Fruit fly (Drosophila melanogaster): Measurements from ENCODE around the gene Sgt.

Gene Sgt

DNA sequence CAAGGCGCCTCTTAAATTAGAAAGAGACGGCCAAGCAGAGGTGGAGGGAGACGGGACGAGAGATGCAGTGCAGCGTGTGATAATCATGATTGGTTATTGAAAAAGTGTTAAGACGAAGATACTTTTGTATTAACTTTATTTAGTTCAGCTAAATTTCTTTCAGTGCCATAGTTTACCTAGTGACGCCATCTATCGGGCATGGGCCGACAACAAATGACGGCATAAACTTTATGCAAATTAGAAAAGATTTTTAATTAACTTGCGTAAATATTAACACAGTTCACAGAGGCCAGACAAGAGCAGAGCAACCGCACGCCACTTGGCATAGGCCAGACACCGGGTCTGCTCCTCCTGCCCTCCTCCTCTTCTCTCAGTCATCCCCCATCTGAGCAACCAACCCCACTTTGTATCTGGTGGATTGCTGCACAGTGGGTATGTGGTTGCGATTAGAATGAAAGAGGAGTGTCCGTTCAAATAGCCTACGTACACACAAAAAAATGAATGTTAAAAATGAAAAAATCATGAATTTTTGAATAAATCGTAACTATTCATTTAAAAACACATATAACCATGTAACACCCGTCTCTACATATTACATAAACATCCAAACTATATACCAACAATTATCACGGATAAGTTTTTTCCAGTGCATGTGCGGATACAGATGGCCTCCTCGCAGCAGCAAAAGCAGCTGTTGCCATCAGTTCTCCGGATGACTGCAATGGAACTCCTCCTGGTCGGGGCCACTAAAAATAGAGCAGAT is 5.3 kb upstream of the Sgt start (continued):
- TF ChIP-seq CG16813 (GFP tag; IDR thresholded peaks at IDR 0.05; ENCODE audit: partially characterized antibody) = no peak
- peak; percentile 74; the same call in 2 of the 3 replicates for TF ChIP-seq CG3726 (GFP tag; IDR thresholded peaks at IDR 0.05)
- TF ChIP-seq lola (GFP tag; optimal IDR thresholded peaks at IDR 0.05) = peak in 1 of 3 experiments; percentile 81
- TF ChIP-seq Myb (GFP tag; optimal IDR thresholded peaks at IDR 0.05) = peak; percentile 49
- TF ChIP-seq Dbx (GFP tag; IDR thresholded peaks at IDR 0.05) = peak; percentile 81
- peak; percentile 74 for TF ChIP-seq crc (GFP tag; optimal IDR thresholded peaks at IDR 0.05)
- peak; percentile 89 for TF ChIP-seq CG2678 (tag; optimal IDR thresholded peaks at IDR 0.05)
- peak; percentile 84 for TF ChIP-seq ranshi (GFP tag; IDR thresholded peaks at IDR 0.05)
- peak; percentile 28; the same call in 1 of the 2 replicates for TF ChIP-seq NFAT (GFP tag; IDR thresholded peaks at IDR 0.05)
- peak; percentile 52; the same call in 1 of the 2 replicates for TF ChIP-seq cas (GFP tag; IDR thresholded peaks at IDR 0.05)
- TF ChIP-seq Hmr (GFP tag; optimal IDR thresholded peaks at IDR 0.05) = peak; percentile 79
- TF ChIP-seq pfk (GFP tag; optimal IDR thresholded peaks at IDR 0.05) = no peak
- TF ChIP-seq Usf (GFP tag; optimal IDR thresholded peaks at IDR 0.05) = no peak
- peak; percentile 73 for TF ChIP-seq CG14050 (GFP tag; IDR thresholded peaks at IDR 0.05)
- TF ChIP-seq Trl (optimal IDR thresholded peaks at IDR 0.05) = no peak
- peak; percentile 66 for TF ChIP-seq Trl (GFP tag; optimal IDR thresholded peaks at IDR 0.05)
- peak; percentile 79 for TF ChIP-seq CG2120 (GFP tag; optimal IDR thresholded peaks at IDR 0.05)
- no peak for TF ChIP-seq CG34224 (GFP tag; IDR thresholded peaks at IDR 0.05; ENCODE audit: partially characterized antibody)
- peak; percentile 68 for TF ChIP-seq CG6254 (GFP tag; optimal IDR thresholded peaks at IDR 0.05)
- TF ChIP-seq emc (GFP tag; optimal IDR thresholded peaks at IDR 0.05) = peak; percentile 69
- TF ChIP-seq CG11456 (GFP tag; IDR thresholded peaks at IDR 0.05) = peak; percentile 67; the same call in 1 of the 3 replicates
- TF ChIP-seq CG15601 (tag; optimal IDR thresholded peaks at IDR 0.05) = peak; percentile 83
- peak; percentile 70 for TF ChIP-seq CG33213 (GFP tag; optimal IDR thresholded peaks at IDR 0.05)
- TF ChIP-seq Bteb2 (GFP tag; optimal IDR thresholded peaks at IDR 0.05) = peak; percentile 70
- TF ChIP-seq otp (GFP tag; IDR thresholded peaks at IDR 0.05) = peak; percentile 41; the same call in 1 of the 3 replicates
- peak; percentile 81 for TF ChIP-seq ken (GFP tag; IDR thresholded peaks at IDR 0.05)
- peak; percentile 59 for TF ChIP-seq Bdp1 (GFP tag; optimal IDR thresholded peaks at IDR 0.05)
- TF ChIP-seq lmd (GFP tag; IDR thresholded peaks at IDR 0.05) = peak; percentile 76
- TF ChIP-seq CG4360 (GFP tag; IDR thresholded peaks at IDR 0.05) = peak; percentile 51; the same call in 1 of the 2 replicates
- peak; percentile 34 for TF ChIP-seq NC2α (GFP tag; optimal IDR thresholded peaks at IDR 0.05)
- peak; percentile 28; the same call in 1 of the 2 replicates for TF ChIP-seq crol (GFP tag; IDR thresholded peaks at IDR 0.05)
- peak; percentile 81 for TF ChIP-seq CG15269 (tag; optimal IDR thresholded peaks at IDR 0.05)
- TF ChIP-seq Stat92E (GFP tag; optimal IDR thresholded peaks at IDR 0.05) = no peak
- no peak for TF ChIP-seq CG7745 (tag; optimal IDR thresholded peaks at IDR 0.05)
- peak; percentile 85 for TF ChIP-seq Ptx1 (GFP tag; IDR thresholded peaks at IDR 0.05)
- peak in 1 of 2 experiments; percentile 93 for TF ChIP-seq eve (GFP tag; optimal IDR thresholded peaks at IDR 0.05)
- no peak for TF ChIP-seq inv (GFP tag; IDR thresholded peaks at IDR 0.05; ENCODE audit: partially characterized antibody)
- peak; percentile 54 for TF ChIP-seq CG15514 (GFP tag; optimal IDR thresholded peaks at IDR 0.05)
- peak; percentile 80 for TF ChIP-seq tgo (GFP tag; IDR thresholded peaks at IDR 0.05)
- TF ChIP-seq Hmx (GFP tag; optimal IDR thresholded peaks at IDR 0.05) = no peak
- TF ChIP-seq toy (GFP tag; IDR thresholded peaks at IDR 0.05) = no peak
- TF ChIP-seq CG7556 (GFP tag; optimal IDR thresholded peaks at IDR 0.05) = peak; percentile 85
- peak; percentile 75 for TF ChIP-seq Dad (GFP tag; optimal IDR thresholded peaks at IDR 0.05)
- peak; percentile 40 for TF ChIP-seq CG3838 (GFP tag; optimal IDR thresholded peaks at IDR 0.05)
- peak; percentile 83 for TF ChIP-seq CG17829 (tag; optimal IDR thresholded peaks at IDR 0.05)
- TF ChIP-seq E2f2 (GFP tag; IDR thresholded peaks at IDR 0.05) = peak; percentile 53; the same call in 1 of the 2 replicates
- TF ChIP-seq CG10959 (GFP tag; IDR thresholded peaks at IDR 0.05) = peak; percentile 71
- TF ChIP-seq CG13424 (tag; optimal IDR thresholded peaks at IDR 0.05) = peak; percentile 87
- peak; percentile 88 for TF ChIP-seq CG18262 (tag; optimal IDR thresholded peaks at IDR 0.05)
